Worm (Caenorhabditis elegans) whole organism, young adult: ENCODE measurements around the gene C34D4.10.
A peak's percentile ranks its signal among the peaks of the same experiment; 100 is the strongest.

ENCODE experiments used
- B0035.1 ChIP-seq: sonication (generic microtip); optimal IDR thresholded peaks from 2 replicates; lab custom pipeline; 2016; ENCODE audit warnings: missing genetic modification characterization, mild to moderate bottlenecking, missing compliant biosample characterization, missing genotype, missing genetic modification reagents
- B0261.1 ChIP-seq: sonication (generic microtip); optimal IDR thresholded peaks from 2 replicates; lab custom pipeline; 2016; ENCODE audit warnings: mild to moderate bottlenecking, missing genetic modification characterization, moderate library complexity, missing compliant biosample characterization
- D2030.7 ChIP-seq: fragments of 200-800 bp; sonication (Bioruptor generic); IDR thresholded peaks from 2 replicates; pipeline ENCODE4 v1.3.6; 2022; ENCODE audit warnings: missing genetic modification reagents, missing genetic modification characterization, missing compliant biosample characterization
- F10E7.11 ChIP-seq: sonication (generic microtip); optimal IDR thresholded peaks from 2 replicates; lab custom pipeline; 2017; ENCODE audit warnings: mild to moderate bottlenecking, missing genetic modification characterization, moderate library complexity, missing compliant biosample characterization
- F23B12.7 ChIP-seq: sonication (generic microtip); optimal IDR thresholded peaks from 2 replicates; lab custom pipeline; 2017; ENCODE audit warnings: missing genetic modification characterization, mild to moderate bottlenecking, missing compliant biosample characterization, antibody characterized with exemption, moderate library complexity; ENCODE audit not compliant: insufficient read depth
- F33H1.4 ChIP-seq: fragments of 200-800 bp; sonication (Bioruptor generic); IDR thresholded peaks from 2 replicates; pipeline ENCODE4 v1.3.6; 2022; ENCODE audit warnings: missing genetic modification reagents, missing genetic modification characterization, missing compliant biosample characterization
- F37B4.10 ChIP-seq: fragments of 200-800 bp; sonication (Bioruptor generic); IDR thresholded peaks from 2 replicates; pipeline ENCODE4 v1.3.6; 2022; ENCODE audit warnings: missing genetic modification characterization, missing compliant biosample characterization
- F55B11.4 ChIP-seq: sonication (generic microtip); optimal IDR thresholded peaks from 2 replicates; lab custom pipeline; 2016; ENCODE audit warnings: missing compliant biosample characterization, missing genetic modification characterization, borderline replicate concordance; ENCODE audit not compliant: insufficient read depth
- K11D2.4 ChIP-seq: fragments of 200-800 bp; sonication (Bioruptor generic); IDR thresholded peaks from 2 replicates; pipeline ENCODE4 v1.3.6; 2022; ENCODE audit warnings: missing genetic modification reagents, missing genetic modification characterization, missing compliant biosample characterization
- T26A5.8 ChIP-seq: sonication (generic microtip); optimal IDR thresholded peaks from 2 replicates; lab custom pipeline; 2016; ENCODE audit warnings: missing genetic modification characterization, missing compliant biosample characterization
- Y56A3A.18 ChIP-seq: fragments of 200-800 bp; sonication (Bioruptor generic); IDR thresholded peaks from 2 replicates; pipeline ENCODE4 v1.3.6; 2022; ENCODE audit warnings: missing genetic modification reagents, missing genetic modification characterization, missing compliant biosample characterization
- akir-1 ChIP-seq: fragments of 200-800 bp; sonication (Bioruptor generic); optimal IDR thresholded peaks from 2 replicates; lab custom pipeline; 2018; ENCODE audit warnings: mild to moderate bottlenecking, missing genetic modification characterization, moderate library complexity, missing compliant biosample characterization
- aptf-2 ChIP-seq: fragments of 200-800 bp; sonication (Bioruptor generic); conservative IDR thresholded peaks from 2 replicates; pipeline ENCODE4 v1.3.6; 2022; ENCODE audit warnings: missing genetic modification reagents, missing genetic modification characterization, missing compliant biosample characterization
- atf-7 ChIP-seq: sonication (generic microtip); optimal IDR thresholded peaks from 2 replicates; lab custom pipeline; 2017; ENCODE audit warnings: mild to moderate bottlenecking, missing genetic modification characterization, missing compliant biosample characterization
- attf-3 ChIP-seq: fragments of 200-800 bp; sonication (Bioruptor generic); conservative IDR thresholded peaks from 2 replicates; pipeline ENCODE4 v1.3.6; 2022; ENCODE audit warnings: missing genetic modification reagents, missing genetic modification characterization, missing compliant biosample characterization
- attf-5 ChIP-seq: fragments of 200-800 bp; sonication (Bioruptor generic); optimal IDR thresholded peaks from 2 replicates; lab custom pipeline; 2018; ENCODE audit warnings: mild to moderate bottlenecking, missing genetic modification characterization, missing compliant biosample characterization
- bed-1 ChIP-seq: fragments of 200-800 bp; sonication (Bioruptor generic); IDR thresholded peaks from 2 replicates; pipeline ENCODE4 v1.3.6; 2022; ENCODE audit warnings: missing genetic modification reagents, missing genetic modification characterization, missing compliant biosample characterization
- bed-2 ChIP-seq: fragments of 200-800 bp; sonication (Bioruptor generic); IDR thresholded peaks from 2 replicates; pipeline ENCODE4 v1.3.6; 2022; ENCODE audit warnings: missing genetic modification reagents, missing genetic modification characterization, missing compliant biosample characterization
- cebp-1 ChIP-seq, 2 experiments: fragments of 200-800 bp in 1 of 2; sonication (Bioruptor generic) in 1 of 2; sonication (generic microtip) in 1 of 2; IDR thresholded peaks in 1 of 2; optimal IDR thresholded peaks in 1 of 2; 2 replicates each; pipeline versions ENCODE4 v1.3.6 to Lab custom; 2017 to 2022; ENCODE audit warnings: missing compliant biosample characterization in 2 of 2, missing genetic modification characterization in 2 of 2, mild to moderate bottlenecking in 1 of 2, missing genetic modification reagents in 1 of 2, moderate library complexity in 1 of 2
- ceh-40 ChIP-seq: fragments of 200-800 bp; sonication (Bioruptor generic); IDR thresholded peaks from 2 replicates; pipeline ENCODE4 v1.3.6; 2022; ENCODE audit warnings: missing genetic modification characterization, missing compliant biosample characterization
- ceh-79 ChIP-seq: sonication (generic microtip); optimal IDR thresholded peaks from 2 replicates; lab custom pipeline; 2017; ENCODE audit warnings: mild to moderate bottlenecking, missing genetic modification characterization, missing compliant biosample characterization
- chd-7 ChIP-seq: sonication (generic microtip); optimal IDR thresholded peaks from 2 replicates; lab custom pipeline; 2016; ENCODE audit warnings: mild to moderate bottlenecking, missing genetic modification characterization, moderate library complexity, missing compliant biosample characterization
- dox-1 ChIP-seq: fragments of 200-800 bp; sonication (Bioruptor generic); IDR thresholded peaks from 2 replicates; pipeline ENCODE4 v1.3.6; 2022; ENCODE audit warnings: missing genetic modification reagents, missing genetic modification characterization, missing compliant biosample characterization
- dpl-1 ChIP-seq: fragments of 150-350 bp; optimal IDR thresholded peaks from 2 replicates; lab custom pipeline; 2014; ENCODE audit warnings: missing biosample characterization, missing genetic modification reagents, missing genetic modification characterization
- efl-1 ChIP-seq: fragments of 150-350 bp; optimal IDR thresholded peaks from 2 replicates; lab custom pipeline; 2014; ENCODE audit warnings: missing biosample characterization, missing genetic modification reagents, missing genetic modification characterization
- egrh-3 ChIP-seq: fragments of 200-800 bp; sonication (Bioruptor generic); IDR thresholded peaks from 2 replicates; pipeline ENCODE4 v1.3.6; 2022; ENCODE audit warnings: missing genetic modification reagents, missing genetic modification characterization, missing compliant biosample characterization
- ets-4 ChIP-seq: fragments of 200-800 bp; sonication (Bioruptor generic); optimal IDR thresholded peaks from 2 replicates; lab custom pipeline; 2018; ENCODE audit warnings: mild to moderate bottlenecking, missing genetic modification characterization, missing compliant biosample characterization
- gei-17 ChIP-seq: fragments of 200-800 bp; sonication (Bioruptor generic); optimal IDR thresholded peaks from 2 replicates; lab custom pipeline; 2018; ENCODE audit warnings: mild to moderate bottlenecking, missing genetic modification characterization, missing compliant biosample characterization
- hlh-12 ChIP-seq: sonication (generic microtip); optimal IDR thresholded peaks from 2 replicates; lab custom pipeline; 2016; ENCODE audit warnings: missing genetic modification characterization, missing compliant biosample characterization
- hlh-26 ChIP-seq: fragments of 200-800 bp; sonication (Bioruptor generic); conservative IDR thresholded peaks from 2 replicates; pipeline ENCODE4 v1.3.6; 2022; ENCODE audit warnings: missing genetic modification reagents, missing genetic modification characterization, missing compliant biosample characterization
- hsf-1 ChIP-seq: fragments of 200-800 bp; sonication (Bioruptor generic); IDR thresholded peaks from 2 replicates; pipeline ENCODE4 v1.3.6; 2022; ENCODE audit warnings: missing genetic modification reagents, missing genetic modification characterization, missing compliant biosample characterization
- lag-1 ChIP-seq: fragments of 200-800 bp; sonication (Bioruptor generic); IDR thresholded peaks from 2 replicates; pipeline ENCODE4 v1.3.6; 2022; ENCODE audit warnings: missing genetic modification reagents, missing genetic modification characterization, missing compliant biosample characterization
- let-526 ChIP-seq: fragments of 200-800 bp; sonication (Bioruptor generic); IDR thresholded peaks from 2 replicates; pipeline ENCODE4 v1.3.6; 2022; ENCODE audit warnings: missing genetic modification reagents, missing genetic modification characterization, missing compliant biosample characterization
- lin-35 ChIP-seq, 3 experiments: fragments of 150-350 bp in 2 of 3; sonication (generic microtip) in 1 of 3; optimal IDR thresholded peaks; 2 replicates each; lab custom pipeline; 2014 to 2018; ENCODE audit warnings: missing biosample characterization in 3 of 3, missing genetic modification characterization in 3 of 3, missing genetic modification reagents in 3 of 3
- lir-1 ChIP-seq: fragments of 200-800 bp; sonication (Bioruptor generic); conservative IDR thresholded peaks from 2 replicates; pipeline ENCODE4 v1.3.6; 2022; ENCODE audit warnings: missing genetic modification reagents, missing genetic modification characterization, missing compliant biosample characterization
- madf-10 ChIP-seq: sonication (generic microtip); optimal IDR thresholded peaks from 2 replicates; lab custom pipeline; 2016; ENCODE audit warnings: mild to moderate bottlenecking, missing genetic modification characterization, missing compliant biosample characterization
- mcd-1 ChIP-seq: fragments of 200-800 bp; sonication (Bioruptor generic); IDR thresholded peaks from 2 replicates; pipeline ENCODE4 v1.3.6; 2022; ENCODE audit warnings: missing genetic modification reagents, missing genetic modification characterization, missing compliant biosample characterization
- mxl-1 ChIP-seq: sonication (generic microtip); optimal IDR thresholded peaks from 2 replicates; lab custom pipeline; 2016; ENCODE audit warnings: missing genetic modification characterization, missing compliant biosample characterization
- pbrm-1 ChIP-seq: fragments of 200-800 bp; sonication (Bioruptor generic); IDR thresholded peaks from 2 replicates; pipeline ENCODE4 v1.3.6; 2022; ENCODE audit warnings: missing genetic modification reagents, missing genetic modification characterization, missing compliant biosample characterization
- snpc-1.1 ChIP-seq: sonication (generic microtip); optimal IDR thresholded peaks from 2 replicates; lab custom pipeline; 2017; ENCODE audit warnings: missing genetic modification characterization, mild to moderate bottlenecking, missing compliant biosample characterization, antibody characterized with exemption, moderate library complexity, missing genotype, missing genetic modification reagents; ENCODE audit not compliant: insufficient read depth
- snpc-4 ChIP-seq, 5 experiments: fragments of 150-350 bp in 1 of 5; sonication (generic microtip) in 4 of 5; optimal IDR thresholded peaks; 2 replicates each; lab custom pipeline; 2014 to 2018; ENCODE audit warnings: missing genetic modification characterization in 5 of 5, missing biosample characterization in 3 of 5, antibody characterized with exemption in 2 of 5, mild to moderate bottlenecking in 2 of 5, missing compliant biosample characterization in 2 of 5, missing genotype in 2 of 5, moderate library complexity in 2 of 5, missing genetic modification reagents in 1 of 5
- sptf-2 ChIP-seq: fragments of 200-800 bp; sonication (Bioruptor generic); optimal IDR thresholded peaks from 2 replicates; lab custom pipeline; 2018; ENCODE audit warnings: mild to moderate bottlenecking, missing genetic modification characterization, missing compliant biosample characterization
- tbx-9 ChIP-seq: sonication (generic microtip); optimal IDR thresholded peaks from 2 replicates; lab custom pipeline; 2016; ENCODE audit warnings: borderline replicate concordance, missing genetic modification characterization, inconsistent platforms, missing compliant biosample characterization
- xnd-1 ChIP-seq: sonication (generic microtip); optimal IDR thresholded peaks from 2 replicates; lab custom pipeline; 2016; ENCODE audit warnings: missing genotype, missing genetic modification reagents, missing genetic modification characterization, missing compliant biosample characterization
- zim-3 ChIP-seq: sonication (generic microtip); optimal IDR thresholded peaks from 2 replicates; lab custom pipeline; 2017; ENCODE audit warnings: mild to moderate bottlenecking, missing genetic modification characterization, moderate library complexity, missing compliant biosample characterization
- ztf-25 ChIP-seq: fragments of 200-800 bp; sonication (Bioruptor generic); IDR thresholded peaks from 2 replicates; pipeline ENCODE4 v1.3.6; 2022; ENCODE audit warnings: missing genetic modification reagents, missing genetic modification characterization, missing compliant biosample characterization

C34D4.10 gene

DNA sequence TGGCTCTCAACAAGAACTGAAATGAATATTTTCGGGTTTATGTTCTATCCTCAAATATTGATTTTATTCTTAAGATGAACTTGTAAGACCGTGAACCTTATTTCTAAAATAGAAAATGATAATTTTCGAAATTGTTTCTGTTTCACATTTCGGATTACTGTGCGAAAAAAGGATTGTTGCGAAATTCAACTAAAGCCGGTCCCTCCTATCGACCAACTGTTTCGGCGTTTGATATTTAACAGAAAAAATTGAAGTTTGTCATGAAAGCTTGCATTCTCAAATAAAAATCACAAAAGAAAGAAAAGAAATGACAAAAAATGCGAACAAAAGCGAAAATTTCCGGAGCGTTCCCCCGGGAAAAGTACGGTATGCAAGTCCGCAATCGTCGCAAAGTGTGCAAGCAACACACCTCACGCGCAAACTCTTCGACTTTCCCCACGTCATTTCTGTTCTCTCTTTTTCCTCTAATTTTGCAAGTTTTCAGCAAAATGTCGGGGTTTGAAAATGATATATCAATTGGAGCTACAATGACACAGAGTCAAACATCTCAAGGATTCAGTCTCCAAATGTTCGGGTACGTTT, 27.9 kb upstream of the C34D4.10 start, which contains the start of gene C34D4.4:
Gene C34D4.4 (plus strand): TSS at position 342 of the 582 bp plus-strand sequence.
- TF ChIP-seq D2030.7 (GFP tag; lab: Robert Waterston, UW), result peak; percentile 14; the same call in 1 of the 2 replicates
- TF ChIP-seq lag-1, result no peak
- TF ChIP-seq aptf-2, result peak; percentile 93
- TF ChIP-seq B0261.1 (tag; lab: Kevin White, UChicago), result no peak
- TF ChIP-seq efl-1, result peak; percentile 58
- TF ChIP-seq B0035.1 (tag; lab: Kevin White, UChicago), result no peak
- no peak for TF ChIP-seq hlh-26
- TF ChIP-seq xnd-1 (tag; lab: Kevin White, UChicago), result no peak
- no peak for TF ChIP-seq lin-35 (GFP tag; optimal IDR thresholded peaks at IDR 0.05; lab: Kevin White, UChicago)
- TF ChIP-seq mcd-1, result 0 out of 2 replicates have a peak, but pooled peaks have one; percentile 9
- no peak for TF ChIP-seq egrh-3 (GFP tag; lab: Robert Waterston, UW)
- TF ChIP-seq F55B11.4, result no peak
- no peak for TF ChIP-seq bed-2 (GFP tag; lab: Robert Waterston, UW)
- no peak for TF ChIP-seq let-526 (GFP tag; lab: Robert Waterston, UW)
- TF ChIP-seq Y56A3A.18 (GFP tag; lab: Robert Waterston, UW), result no peak
- no peak for TF ChIP-seq attf-5 (GFP tag; lab: Kevin White, UChicago)
- no peak for TF ChIP-seq akir-1 (GFP tag; lab: Kevin White, UChicago)
- TF ChIP-seq hlh-12, result no peak
- no peak for TF ChIP-seq K11D2.4
- peak; percentile 60; the same call in 1 of the 2 replicates for TF ChIP-seq cebp-1 (GFP tag; IDR thresholded peaks at IDR 0.05; lab: Robert Waterston, UW)
- peak; percentile 94 for TF ChIP-seq cebp-1 (tag; optimal IDR thresholded peaks at IDR 0.05; lab: Kevin White, UChicago)
- no peak for TF ChIP-seq ceh-40 (GFP tag; lab: Robert Waterston, UW)
- TF ChIP-seq mxl-1, result no peak
- TF ChIP-seq dox-1 (GFP tag; lab: Robert Waterston, UW), result peak; percentile 43; the same call in 1 of the 2 replicates
- TF ChIP-seq gei-17 (GFP tag; lab: Kevin White, UChicago), result no peak
- TF ChIP-seq ceh-79 (tag; lab: Kevin White, UChicago), result no peak
- TF ChIP-seq F37B4.10 (GFP tag; lab: Robert Waterston, UW), result no peak
- TF ChIP-seq zim-3, result no peak
- no peak for TF ChIP-seq lir-1 (GFP tag; lab: Robert Waterston, UW)
- TF ChIP-seq ets-4, result no peak
- TF ChIP-seq snpc-4 (GFP tag; optimal IDR thresholded peaks at IDR 0.05; lab: Kevin White, UChicago), result no peak
- TF ChIP-seq snpc-4 (tag; optimal IDR thresholded peaks at IDR 0.05; lab: Kevin White, UChicago), result peak in 2 of 4 experiments; percentile 42 to 54
- TF ChIP-seq madf-10 (tag; lab: Kevin White, UChicago), result no peak
- 0 out of 2 replicates have a peak, but pooled peaks have one; percentile 55 for TF ChIP-seq hsf-1 (GFP tag; lab: Robert Waterston, UW)
- TF ChIP-seq F23B12.7, result no peak
- no peak for TF ChIP-seq attf-3
- peak; percentile 36; the same call in 1 of the 2 replicates for TF ChIP-seq F33H1.4
- no peak for TF ChIP-seq F10E7.11 (tag; lab: Kevin White, UChicago)
- TF ChIP-seq atf-7 (tag; lab: Kevin White, UChicago), result no peak
- TF ChIP-seq ztf-25, result no peak
- peak; percentile 21 for TF ChIP-seq dpl-1 (GFP tag; lab: Kevin White, UChicago)
- TF ChIP-seq bed-1 (GFP tag; lab: Robert Waterston, UW), result no peak
- no peak for TF ChIP-seq tbx-9 (tag; lab: Kevin White, UChicago)
- no peak for TF ChIP-seq sptf-2
- TF ChIP-seq chd-7, result no peak
- TF ChIP-seq snpc-1.1 (tag; lab: Kevin White, UChicago), result no peak
- no peak for TF ChIP-seq T26A5.8 (tag; lab: Kevin White, UChicago)
- TF ChIP-seq pbrm-1 (GFP tag; lab: Robert Waterston, UW), result 0 out of 2 replicates have a peak, but pooled peaks have one; percentile 21
